Worm (Caenorhabditis elegans): Measurements from ENCODE around the gene srpa-68.

DNA sequence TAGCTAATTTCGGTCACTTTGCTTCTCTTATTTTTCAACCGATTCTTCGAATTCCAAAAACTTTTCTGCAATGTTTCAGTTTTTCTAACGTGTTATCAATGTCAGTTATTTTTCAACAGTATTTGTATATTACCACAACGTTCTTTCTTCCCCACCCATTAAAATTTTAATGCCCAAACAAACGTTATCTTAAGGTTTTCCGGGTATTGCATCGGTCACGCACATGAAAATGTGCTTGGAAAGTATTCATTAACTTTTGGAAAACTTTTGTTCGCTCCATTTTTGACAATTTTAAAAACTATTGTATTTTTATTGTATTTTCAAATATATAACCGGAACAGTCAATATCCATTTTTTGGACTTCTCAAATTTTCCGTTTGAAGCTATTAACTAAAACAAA, 4.7 kb upstream of the srpa-68 start:
- no peak for TF ChIP-seq skn-1 (tag; optimal IDR thresholded peaks at IDR 0.05)
- TF ChIP-seq nhr-11 (tag; optimal IDR thresholded peaks at IDR 0.05): no peak
- TF ChIP-seq nhr-12 (tag; optimal IDR thresholded peaks at IDR 0.05): no peak
- TF ChIP-seq R02D3.7 (tag; optimal IDR thresholded peaks at IDR 0.05): no peak
- no peak for TF ChIP-seq ama-1 (optimal IDR thresholded peaks at IDR 0.05)
- peak; percentile 43 for TF ChIP-seq elt-2 (tag; optimal IDR thresholded peaks at IDR 0.05)
- TF ChIP-seq pha-4 (tag; optimal IDR thresholded peaks at IDR 0.05): no peak
- peak; percentile 27 for TF ChIP-seq pqm-1 (tag; optimal IDR thresholded peaks at IDR 0.05)
